Fruit fly (Drosophila melanogaster) whole organism, larva: ENCODE data around the gene CG5611.
A peak's percentile ranks its signal among the peaks of the same experiment; 100 is the strongest.

Experiments used
- noc ChIP-seq: fragments of 200-800 bp; sonication (Bioruptor generic); optimal IDR thresholded peaks from 3 replicates; lab custom pipeline; 2019; ENCODE audit warnings: missing biosample characterization, mild to moderate bottlenecking, missing genetic modification characterization, moderate library complexity

Gene CG5611

DNA sequence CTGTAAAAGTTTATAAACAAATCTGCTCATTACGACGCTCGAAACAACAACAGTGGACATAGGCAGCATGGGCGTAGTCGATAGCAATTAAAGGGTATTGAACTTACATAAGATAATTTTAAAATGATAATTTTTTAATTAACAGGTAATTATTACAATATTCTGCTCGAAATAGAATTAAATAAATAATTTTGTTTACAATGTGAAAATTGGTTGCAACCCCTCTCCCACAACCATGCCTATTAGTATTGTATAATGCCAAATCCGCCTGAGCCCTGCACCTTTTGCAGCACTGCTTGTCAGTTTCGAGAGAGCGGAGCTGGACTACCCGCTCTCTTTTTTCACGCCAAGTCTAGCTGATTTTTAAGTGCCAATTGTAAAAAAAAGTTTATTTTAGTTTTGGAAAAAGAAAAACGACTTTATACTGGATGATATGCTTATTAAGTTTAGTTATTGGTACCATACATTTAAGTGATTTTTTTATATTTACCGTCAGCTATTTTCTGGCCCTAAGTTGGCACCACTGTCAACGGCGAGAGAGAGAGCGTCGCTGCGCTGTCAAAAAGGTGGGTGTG lies at the start of gene CG5611, which contains the start of gene Mtl:
Gene CG5611, minus strand, starts transcription at position 51 of the 575 bp plus-strand sequence.
Gene Mtl, plus strand, starts transcription at position 403 of the 575 bp plus-strand sequence.
- TF ChIP-seq noc (tag; lab: Kevin White, UChicago): peak; percentile 100

DNA sequence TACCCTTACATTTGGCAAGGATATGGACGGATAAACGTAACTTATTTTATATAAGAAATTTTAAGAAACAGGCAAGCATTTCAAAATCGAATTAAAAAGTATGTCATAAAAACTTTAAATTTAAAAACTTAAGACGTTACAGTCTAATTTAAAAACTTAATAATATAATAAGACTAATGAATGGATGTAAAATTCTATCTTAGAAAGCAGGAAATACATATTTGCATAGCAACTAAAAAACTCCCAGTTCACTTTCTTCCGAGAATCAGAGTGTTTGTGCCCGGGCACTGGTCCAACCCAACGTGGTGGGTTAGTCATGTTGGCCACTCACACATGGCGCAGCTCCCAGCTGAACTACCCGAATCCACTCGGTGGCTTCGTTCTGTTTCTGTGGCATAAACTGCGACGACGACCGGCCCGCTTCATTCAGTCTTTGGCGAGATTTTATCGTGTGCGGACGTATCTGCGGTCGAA lies 49.7 kb upstream of the CG5611 start, which contains the start of gene CG12880:
Gene CG12880, plus strand, starts transcription at position 424 of the 474 bp plus-strand sequence.
- no peak for TF ChIP-seq noc (tag; lab: Kevin White, UChicago)

DNA sequence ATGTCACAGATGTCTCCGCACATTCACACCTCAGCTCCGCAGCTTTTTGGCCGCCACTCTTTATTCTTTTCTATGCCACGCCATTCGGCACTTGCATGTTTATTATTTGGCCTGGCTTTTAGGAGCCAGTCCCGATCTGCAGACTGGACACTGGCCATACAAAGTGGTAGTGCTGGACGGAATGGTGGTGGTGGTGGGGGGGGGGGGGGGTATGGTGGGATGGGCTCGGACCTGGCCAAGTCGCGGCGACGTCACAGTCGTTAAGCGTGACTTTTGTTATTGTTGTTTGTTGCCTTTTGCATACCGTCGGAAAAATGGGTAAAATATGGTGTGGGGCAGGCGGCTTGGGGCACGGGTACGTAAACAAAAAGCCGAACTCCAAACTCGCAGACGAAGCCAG lies 49.2 kb upstream of the CG5611 start:
- no peak for TF ChIP-seq noc (tag; lab: Kevin White, UChicago)

- TF ChIP-seq noc (tag; lab: Kevin White, UChicago): no peak
Measured at dm6 chr3R:27681799-27682198, 45.9 kb upstream of the CG5611 start, which contains the start of gene Sce. TSS of gene Sce (minus strand) at chr3R:27682029.

- TF ChIP-seq noc (tag; lab: Kevin White, UChicago): no peak
Measured at dm6 chr3R:27679667-27680066, 43.8 kb upstream of the CG5611 start.

DNA sequence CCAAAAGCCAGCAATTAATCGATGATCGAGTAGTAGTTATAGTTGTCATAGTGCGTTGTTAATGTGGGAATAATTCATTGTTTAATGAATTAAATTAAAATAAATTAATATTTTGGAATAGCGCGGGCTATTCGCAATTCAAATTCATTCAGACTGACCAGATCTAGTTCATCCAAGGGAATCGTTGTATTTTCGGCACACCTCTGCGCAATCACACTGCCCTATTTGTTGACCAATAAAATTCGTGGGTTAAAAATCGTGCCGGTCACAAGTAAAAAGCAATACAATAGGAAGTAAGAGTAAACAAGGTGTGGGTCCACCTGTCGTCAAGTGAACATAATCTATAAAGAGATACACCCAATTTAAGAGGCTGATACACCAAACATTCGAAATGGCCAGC lies 43.2 kb upstream of the CG5611 start, which contains the start of gene CG12883:
Gene CG12883, plus strand, starts transcription at position 273 of the 400 bp plus-strand sequence.
- no peak for TF ChIP-seq noc (tag; lab: Kevin White, UChicago)

- TF ChIP-seq noc (tag; lab: Kevin White, UChicago): no peak
Measured at dm6 chr3R:27677174-27677726, 41.4 kb upstream of the CG5611 start, which contains the start of gene Hsdl2. TSS of gene Hsdl2 (plus strand) at chr3R:27677522.

dm6 chr3R:27662857-27663256 lies 27.0 kb upstream of the CG5611 start:
- no peak for TF ChIP-seq noc (tag; lab: Kevin White, UChicago)

dm6 chr3R:27661971-27662489 lies 26.2 kb upstream of the CG5611 start, which contains the start of gene unc80:
TSS of gene unc80 (plus strand) at chr3R:27662439.
- no peak for TF ChIP-seq noc (tag; lab: Kevin White, UChicago)

dm6 chr3R:27661389-27661788 lies 25.5 kb upstream of the CG5611 start:
- no peak for TF ChIP-seq noc (tag; lab: Kevin White, UChicago)

dm6 chr3R:27660127-27660579 lies 24.3 kb upstream of the CG5611 start, which contains the start of gene Mlc1:
TSS of gene Mlc1 (minus strand) at chr3R:27660177.
- no peak for TF ChIP-seq noc (tag; lab: Kevin White, UChicago)

dm6 chr3R:27656686-27657535 lies 21.1 kb upstream of the CG5611 start, which contains the start of gene tau:
TSS of gene tau (minus strand) at chr3R:27656996.
- TF ChIP-seq noc (tag; lab: Kevin White, UChicago): no peak

dm6 chr3R:27655109-27655508 lies 19.2 kb upstream of the CG5611 start:
- no peak for TF ChIP-seq noc (tag; lab: Kevin White, UChicago)

dm6 chr3R:27652156-27652810 lies 16.4 kb upstream of the CG5611 start, which contains the start of gene RpS10a:
TSS of gene RpS10a (plus strand) at chr3R:27652760.
- no peak for TF ChIP-seq noc (tag; lab: Kevin White, UChicago)

- no peak for TF ChIP-seq noc (tag; lab: Kevin White, UChicago)
Measured at dm6 chr3R:27651710-27652109, 15.8 kb upstream of the CG5611 start.
